Worm (Caenorhabditis elegans): ENCODE results near the gene glb-1.

glb-1 gene

ce11 chrIII:8899767-8900166, 23.3 kb downstream of the glb-1 start:
- TF ChIP-seq F37D6.2 (tag; optimal IDR thresholded peaks at IDR 0.05), result peak; percentile 17
- TF ChIP-seq F49E8.2 (tag; optimal IDR thresholded peaks at IDR 0.05; ENCODE audit: borderline replicate concordance), result peak; percentile 10
- TF ChIP-seq hif-1 (tag; optimal IDR thresholded peaks at IDR 0.05), result peak in 1 of 2 experiments; percentile 8
- no peak for TF ChIP-seq nhr-28 (tag; optimal IDR thresholded peaks at IDR 0.05)
- TF ChIP-seq ama-1 (optimal IDR thresholded peaks at IDR 0.05), result peak; percentile 19
- TF ChIP-seq hlh-30 (tag; optimal IDR thresholded peaks at IDR 0.05; ENCODE audit: insufficient read depth), result peak; percentile 13
- TF ChIP-seq lsy-2 (tag; optimal IDR thresholded peaks at IDR 0.05), result peak in 1 of 2 experiments; percentile 82
- peak; percentile 86 for TF ChIP-seq T20F7.1 (GFP tag; optimal IDR thresholded peaks at IDR 0.05)
- no peak for TF ChIP-seq nhr-102 (tag; optimal IDR thresholded peaks at IDR 0.05)
- TF ChIP-seq dve-1 (tag; optimal IDR thresholded peaks at IDR 0.05; ENCODE audit: insufficient read depth), result peak; percentile 6
- TF ChIP-seq dpl-1 (GFP tag; optimal IDR thresholded peaks at IDR 0.05), result peak; percentile 53
- no peak for TF ChIP-seq spr-1 (tag; optimal IDR thresholded peaks at IDR 0.05)
- peak; percentile 1 for TF ChIP-seq mep-1 (tag; optimal IDR thresholded peaks at IDR 0.05)
- TF ChIP-seq Y48G9A.11 (GFP tag; IDR thresholded peaks at IDR 0.05), result peak; percentile 76
- peak in 1 of 2 experiments; percentile 91 for TF ChIP-seq unc-62 (GFP tag; optimal IDR thresholded peaks at IDR 0.05 in 1 of 2)
- TF ChIP-seq unc-62 (tag; optimal IDR thresholded peaks at IDR 0.05), result no peak
- TF ChIP-seq mes-2 (tag; optimal IDR thresholded peaks at IDR 0.05; ENCODE audit: poor library complexity, severe bottlenecking), result peak; percentile 60
- no peak for TF ChIP-seq nhr-41 (GFP tag; IDR thresholded peaks at IDR 0.05)
- TF ChIP-seq lin-38 (GFP tag; IDR thresholded peaks at IDR 0.05), result 0 out of 2 replicates have a peak, but pooled peaks have one; percentile 26
- TF ChIP-seq lin-15B (tag; optimal IDR thresholded peaks at IDR 0.05), result no peak

DNA sequence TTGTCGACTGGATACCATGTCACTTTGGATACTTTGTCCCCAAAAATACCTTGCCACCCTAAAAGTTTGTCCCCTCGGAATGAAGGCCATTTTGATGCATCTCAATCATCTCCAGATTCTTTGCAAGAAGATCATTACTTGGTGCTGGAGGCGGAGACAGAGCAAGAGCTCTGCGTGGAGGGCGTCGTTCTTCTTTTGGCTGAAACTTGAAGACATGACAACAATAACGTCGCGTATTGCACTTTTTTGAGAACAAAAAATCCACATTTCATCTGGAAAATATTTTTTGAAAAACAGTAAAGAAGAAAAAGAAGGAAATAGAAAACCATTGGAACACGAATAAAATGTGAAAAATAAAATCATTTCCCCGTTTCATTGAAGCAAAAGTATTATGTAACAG, 24.8 kb downstream of the glb-1 start:
- TF ChIP-seq dmd-8 (GFP tag; IDR thresholded peaks at IDR 0.05) (0 out of 2 replicates have a peak, but pooled peaks have one; percentile 15), lin-38 (GFP tag; IDR thresholded peaks at IDR 0.05) (peak; percentile 29; the same call in 1 of the 2 replicates)

DNA sequence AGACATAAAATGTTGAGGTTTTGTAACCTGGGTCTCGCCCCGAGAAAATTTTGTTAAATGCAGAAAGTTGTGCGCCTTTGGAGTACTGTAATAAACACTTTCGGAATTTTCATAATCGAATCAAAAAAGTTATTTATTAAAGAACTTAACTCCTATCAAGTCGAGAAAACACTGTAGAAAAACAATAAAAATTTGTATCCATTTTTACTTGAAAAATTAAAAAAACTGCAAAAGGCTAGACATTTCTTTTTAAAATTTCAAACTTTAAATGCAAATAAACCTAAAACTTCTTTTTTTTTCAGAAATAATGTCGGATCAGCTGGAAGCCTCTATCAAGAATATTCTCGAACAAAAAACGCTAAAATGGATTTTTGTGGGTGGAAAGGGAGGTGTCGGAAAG, 28.3 kb downstream of the glb-1 start, which contains the start of gene asna-1:
asna-1 (plus strand) TSS at position 301 of the 400 bp plus-strand sequence.
- TF ChIP-seq ztf-11 (tag; optimal IDR thresholded peaks at IDR 0.05), result no peak

DNA sequence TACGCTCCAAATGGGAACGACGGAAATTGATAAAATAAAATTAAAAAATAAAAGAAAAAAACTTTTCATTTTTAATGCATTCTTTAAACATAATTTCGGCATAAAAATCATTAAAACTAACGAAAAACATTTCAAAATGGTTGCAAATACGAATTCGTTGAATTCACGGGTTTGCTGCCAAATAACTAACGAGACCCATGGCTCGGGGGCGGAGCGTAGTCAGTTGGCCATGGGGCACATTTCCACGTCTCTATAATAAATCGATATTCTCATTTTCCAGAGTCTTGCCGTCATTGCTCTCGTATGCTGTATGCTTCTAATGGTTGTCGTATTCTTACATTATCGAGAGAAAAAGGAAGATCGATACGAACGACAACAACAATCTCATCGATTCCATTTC, 29.6 kb downstream of the glb-1 start, which contains the start of gene ZK637.4:
ZK637.4 (plus strand) TSS at position 301 of the 400 bp plus-strand sequence.
- TF ChIP-seq nhr-28 (tag; optimal IDR thresholded peaks at IDR 0.05), result no peak
- TF ChIP-seq zag-1 (tag; optimal IDR thresholded peaks at IDR 0.05), result no peak
- TF ChIP-seq lin-15B (tag; optimal IDR thresholded peaks at IDR 0.05), result no peak
- TF ChIP-seq fos-1 (tag; optimal IDR thresholded peaks at IDR 0.05), result no peak
- no peak for TF ChIP-seq spr-3 (GFP tag; optimal IDR thresholded peaks at IDR 0.05)
- TF ChIP-seq nhr-48 (tag; optimal IDR thresholded peaks at IDR 0.05), result no peak
- no peak for TF ChIP-seq zip-2 (tag; optimal IDR thresholded peaks at IDR 0.05)
- TF ChIP-seq gei-8 (GFP tag; optimal IDR thresholded peaks at IDR 0.05), result no peak
- TF ChIP-seq daf-8 (GFP tag; IDR thresholded peaks at IDR 0.05), result no peak
- TF ChIP-seq sdz-12 (GFP tag; optimal IDR thresholded peaks at IDR 0.05), result no peak
- TF ChIP-seq daf-16 (GFP tag; optimal IDR thresholded peaks at IDR 0.05), result no peak
- no peak for TF ChIP-seq daf-16 (tag; optimal IDR thresholded peaks at IDR 0.05)
- TF ChIP-seq nhr-6 (tag; optimal IDR thresholded peaks at IDR 0.05), result no peak
- no peak for TF ChIP-seq dve-1 (tag; optimal IDR thresholded peaks at IDR 0.05; ENCODE audit: insufficient read depth)
- no peak for TF ChIP-seq madf-9 (GFP tag; conservative IDR thresholded peaks at IDR 0.05)
- TF ChIP-seq skn-1 (tag; optimal IDR thresholded peaks at IDR 0.05), result no peak
- no peak for TF ChIP-seq nhr-102 (tag; optimal IDR thresholded peaks at IDR 0.05)
- no peak for TF ChIP-seq ZK546.5 (tag; optimal IDR thresholded peaks at IDR 0.05)
- no peak for TF ChIP-seq cey-2 (tag; optimal IDR thresholded peaks at IDR 0.05; ENCODE audit: borderline replicate concordance, insufficient read depth)
- no peak for TF ChIP-seq saeg-2 (GFP tag; IDR thresholded peaks at IDR 0.05)
- no peak for TF ChIP-seq spr-1 (tag; optimal IDR thresholded peaks at IDR 0.05)
